Fruit fly (Drosophila melanogaster) whole organism, adult: Measurements from ENCODE around the gene CG10562.

Source experiments
- CG11617 ChIP-seq: fragments of 200-800 bp; sonication (Bioruptor generic); optimal IDR thresholded peaks from 2 replicates; lab custom pipeline; 2017; ENCODE audit warnings: mild to moderate bottlenecking, missing biosample characterization, missing genetic modification reagents, missing genetic modification characterization
- CG12768 ChIP-seq: fragments of 200-800 bp; sonication (Bioruptor generic); optimal IDR thresholded peaks from 2 replicates; lab custom pipeline; 2017; ENCODE audit warnings: missing biosample characterization, missing genetic modification characterization, mild to moderate bottlenecking, moderate library complexity, missing genetic modification reagents
- CG14711 ChIP-seq: fragments of 200-800 bp; sonication (Bioruptor generic); optimal IDR thresholded peaks from 2 replicates; lab custom pipeline; 2018; ENCODE audit warnings: missing biosample characterization, mild to moderate bottlenecking, missing genetic modification characterization, moderate library complexity
- CG1620 ChIP-seq: fragments of 200-800 bp; sonication (Bioruptor generic); optimal IDR thresholded peaks from 2 replicates; lab custom pipeline; 2016; ENCODE audit warnings: missing biosample characterization, missing genetic modification characterization
- CG33017 ChIP-seq: fragments of 200-800 bp; sonication (Bioruptor generic); optimal IDR thresholded peaks from 2 replicates; lab custom pipeline; 2018; ENCODE audit warnings: missing biosample characterization, mild to moderate bottlenecking, missing genetic modification characterization, moderate library complexity
- CG5204 ChIP-seq: fragments of 200-800 bp; sonication (Bioruptor generic); optimal IDR thresholded peaks from 2 replicates; lab custom pipeline; 2016; ENCODE audit warnings: missing biosample characterization, missing genetic modification characterization
- CG7045 ChIP-seq: fragments of 200-800 bp; sonication (Bioruptor generic); optimal IDR thresholded peaks from 2 replicates; lab custom pipeline; 2017; ENCODE audit warnings: missing biosample characterization, mild to moderate bottlenecking, missing genetic modification characterization
- CG7101 ChIP-seq: fragments of 200-800 bp; sonication (Bioruptor generic); optimal IDR thresholded peaks from 2 replicates; lab custom pipeline; 2018; ENCODE audit warnings: missing biosample characterization, mild to moderate bottlenecking, missing genetic modification characterization, moderate library complexity
- Clk ChIP-seq: fragments of 200-800 bp; sonication (Bioruptor generic); optimal IDR thresholded peaks from 2 replicates; lab custom pipeline; 2017; ENCODE audit warnings: missing biosample characterization, missing genetic modification characterization
- Crg-1 ChIP-seq: fragments of 200-800 bp; sonication (Bioruptor generic); optimal IDR thresholded peaks from 2 replicates; lab custom pipeline; 2016; ENCODE audit warnings: missing biosample characterization, missing genetic modification characterization
- Hr96 ChIP-seq: fragments of 200-800 bp; sonication (Bioruptor generic); optimal IDR thresholded peaks from 2 replicates; lab custom pipeline; 2016; ENCODE audit warnings: missing biosample characterization, missing genetic modification characterization
- Mnt ChIP-seq: fragments of 200-800 bp; sonication (Bioruptor generic); optimal IDR thresholded peaks from 2 replicates; lab custom pipeline; 2016; ENCODE audit warnings: missing biosample characterization, mild to moderate bottlenecking, missing genetic modification characterization
- bab1 ChIP-seq: fragments of 200-800 bp; sonication (Bioruptor generic); optimal IDR thresholded peaks from 3 replicates; lab custom pipeline; 2019; ENCODE audit warnings: missing biosample characterization, mild to moderate bottlenecking, missing genetic modification characterization, moderate library complexity
- cic ChIP-seq: fragments of 200-800 bp; sonication (Bioruptor generic); optimal IDR thresholded peaks from 2 replicates; lab custom pipeline; 2017; ENCODE audit warnings: missing biosample characterization, mild to moderate bottlenecking, missing genetic modification characterization, moderate library complexity
- cnc ChIP-seq, 2 experiments: fragments of >200 bp; optimal IDR thresholded peaks; 2 replicates each; lab custom pipeline; 2017
- kay ChIP-seq: fragments of 200-800 bp; sonication (Bioruptor generic); peaks from one replicate; lab custom pipeline; 2016; ENCODE audit warnings: missing biosample characterization, missing genetic modification characterization, borderline replicate concordance
- ovo ChIP-seq: fragments of 200-800 bp; sonication (Bioruptor generic); optimal IDR thresholded peaks from 2 replicates; lab custom pipeline; 2016; ENCODE audit warnings: missing biosample characterization, missing genetic modification characterization
- pad ChIP-seq: fragments of 200-800 bp; sonication (Bioruptor generic); optimal IDR thresholded peaks from 3 replicates; lab custom pipeline; 2017; ENCODE audit warnings: missing biosample characterization, missing genetic modification characterization, mild to moderate bottlenecking, moderate library complexity, missing genetic modification reagents
- tj ChIP-seq: fragments of 200-800 bp; sonication (Bioruptor generic); optimal IDR thresholded peaks from 3 replicates; lab custom pipeline; 2017; ENCODE audit warnings: missing biosample characterization, mild to moderate bottlenecking, missing genetic modification characterization, moderate library complexity
- toe ChIP-seq: fragments of 200-800 bp; sonication (Bioruptor generic); optimal IDR thresholded peaks from 2 replicates; lab custom pipeline; 2016; ENCODE audit warnings: missing biosample characterization, missing genetic modification characterization

The CG10562 gene

dm6 chr3R:25322657-25323056 is at the start of gene CG10562:
CG10562 (minus strand) TSS chr3R:25322757.
- TF ChIP-seq tj (GFP tag; lab: Kevin White, UChicago) (no peak), CG12768 (GFP tag; lab: Kevin White, UChicago) (peak; percentile 10), bab1 (GFP tag; lab: Kevin White, UChicago) (no peak), toe (GFP tag; lab: Kevin White, UChicago) (no peak), cic (GFP tag; lab: Kevin White, UChicago) (peak; percentile 28), CG7045 (GFP tag; lab: Kevin White, UChicago) (no peak), Crg-1 (GFP tag; lab: Kevin White, UChicago) (no peak)

dm6 chr3R:25357985-25358384 is 35.4 kb upstream of the CG10562 start, which contains the start of gene ND-49L:
ND-49L (plus strand) TSS chr3R:25358285.
- TF ChIP-seq tj (GFP tag; lab: Kevin White, UChicago), result no peak
- no peak for TF ChIP-seq CG5204 (GFP tag; lab: Kevin White, UChicago)
- TF ChIP-seq CG12768 (GFP tag; lab: Kevin White, UChicago), result no peak
- no peak for TF ChIP-seq CG1620

dm6 chr3R:25346899-25347298 is 24.3 kb upstream of the CG10562 start, which contains the start of gene tobi:
tobi (minus strand) TSS chr3R:25346921.
- no peak for TF ChIP-seq Crg-1 (GFP tag; lab: Kevin White, UChicago)
- TF ChIP-seq CG5204 (GFP tag; lab: Kevin White, UChicago), result no peak
- TF ChIP-seq tj (GFP tag; lab: Kevin White, UChicago), result peak; percentile 43

- TF ChIP-seq Hr96 (GFP tag; lab: Kevin White, UChicago) (no peak), Clk (GFP tag; lab: Kevin White, UChicago) (no peak), toe (GFP tag; lab: Kevin White, UChicago) (no peak), kay (GFP tag; lab: Kevin White, UChicago) (no peak), CG11617 (GFP tag; lab: Kevin White, UChicago) (no peak), pad (GFP tag; lab: Kevin White, UChicago) (no peak), tj (GFP tag; lab: Kevin White, UChicago) (no peak), CG12768 (GFP tag; lab: Kevin White, UChicago) (no peak), cic (GFP tag; lab: Kevin White, UChicago) (no peak), Mnt (no peak), bab1 (GFP tag; lab: Kevin White, UChicago) (no peak)
These were observed 17.4 kb upstream of the CG10562 start, which contains the start of gene rha for dm6 chr3R:25339952-25340351. rha (plus strand) TSS chr3R:25340252.

- TF ChIP-seq toe (GFP tag; lab: Kevin White, UChicago), result no peak
- no peak for TF ChIP-seq pad (GFP tag; lab: Kevin White, UChicago)
- TF ChIP-seq Clk (GFP tag; lab: Kevin White, UChicago), result no peak
- no peak for TF ChIP-seq Crg-1 (GFP tag; lab: Kevin White, UChicago)
- no peak for TF ChIP-seq cnc (optimal IDR thresholded peaks at IDR 0.05; lab: Kevin White, UChicago)
- TF ChIP-seq Mnt, result peak; percentile 12
- no peak for TF ChIP-seq cic (GFP tag; lab: Kevin White, UChicago)
- TF ChIP-seq ovo (GFP tag; lab: Kevin White, UChicago), result no peak
- no peak for TF ChIP-seq CG7045 (GFP tag; lab: Kevin White, UChicago)
- TF ChIP-seq bab1 (GFP tag; lab: Kevin White, UChicago), result peak; percentile 67
- TF ChIP-seq CG33017 (tag; lab: Kevin White, UChicago), result no peak
- TF ChIP-seq CG11617 (GFP tag; lab: Kevin White, UChicago), result no peak
These were observed 12.5 kb upstream of the CG10562 start, which contains the start of the genes CG10669 and CG11902 for dm6 chr3R:25335065-25335464. CG10669 (minus strand) TSS chr3R:25335243. CG11902 (plus strand) TSS chr3R:25335257.

dm6 chr3R:25331103-25331502 is 8.5 kb upstream of the CG10562 start, which contains the start of gene CHKov2:
CHKov2 (minus strand) TSS chr3R:25331203.
- TF ChIP-seq kay (GFP tag; lab: Kevin White, UChicago), result no peak
- TF ChIP-seq cic (GFP tag; lab: Kevin White, UChicago), result peak; percentile 5

dm6 chr3R:25329079-25329478 is 6.5 kb upstream of the CG10562 start, which contains the start of gene CHKov1:
CHKov1 (minus strand) TSS chr3R:25329316.
- TF ChIP-seq CG33017 (tag; lab: Kevin White, UChicago) (peak; percentile 43), Clk (GFP tag; lab: Kevin White, UChicago) (no peak), toe (GFP tag; lab: Kevin White, UChicago) (no peak), CG5204 (GFP tag; lab: Kevin White, UChicago) (no peak), CG12768 (GFP tag; lab: Kevin White, UChicago) (peak; percentile 21), CG14711 (tag; lab: Kevin White, UChicago) (no peak), Hr96 (GFP tag; lab: Kevin White, UChicago) (no peak), CG7101 (tag; lab: Kevin White, UChicago) (no peak), Crg-1 (GFP tag; lab: Kevin White, UChicago) (no peak), tj (GFP tag; lab: Kevin White, UChicago) (no peak), CG11617 (GFP tag; lab: Kevin White, UChicago) (peak; percentile 13), bab1 (GFP tag; lab: Kevin White, UChicago) (no peak), CG7045 (GFP tag; lab: Kevin White, UChicago) (no peak), cic (GFP tag; lab: Kevin White, UChicago) (peak; percentile 1), Mnt (no peak)
